Fruit fly (Drosophila melanogaster): ENCODE data around the gene Gtpx.

- TF ChIP-seq lz (GFP tag; optimal IDR thresholded peaks at IDR 0.05): no peak
- TF ChIP-seq fkh (GFP tag; optimal IDR thresholded peaks at IDR 0.05): no peak
- no peak for TF ChIP-seq Hr39 (GFP tag; optimal IDR thresholded peaks at IDR 0.05)
- no peak for TF ChIP-seq CG6163 (GFP tag; IDR thresholded peaks at IDR 0.05)
- TF ChIP-seq Lpt (GFP tag; optimal IDR thresholded peaks at IDR 0.05): no peak
- TF ChIP-seq Ets96B (tag; optimal IDR thresholded peaks at IDR 0.05): no peak
- no peak for TF ChIP-seq CG7368 (GFP tag; optimal IDR thresholded peaks at IDR 0.05)
- no peak for TF ChIP-seq Eip78C (GFP tag)
- no peak for TF ChIP-seq dac (GFP tag; optimal IDR thresholded peaks at IDR 0.05)
These were observed 3.7 kb downstream of the Gtpx start, which contains the start of gene CG14961 for dm6 chr3L:3329763-3330162.
